2 fruit fly cellular contexts compared by ENCODE assay signal in the genomic region with DNA sequence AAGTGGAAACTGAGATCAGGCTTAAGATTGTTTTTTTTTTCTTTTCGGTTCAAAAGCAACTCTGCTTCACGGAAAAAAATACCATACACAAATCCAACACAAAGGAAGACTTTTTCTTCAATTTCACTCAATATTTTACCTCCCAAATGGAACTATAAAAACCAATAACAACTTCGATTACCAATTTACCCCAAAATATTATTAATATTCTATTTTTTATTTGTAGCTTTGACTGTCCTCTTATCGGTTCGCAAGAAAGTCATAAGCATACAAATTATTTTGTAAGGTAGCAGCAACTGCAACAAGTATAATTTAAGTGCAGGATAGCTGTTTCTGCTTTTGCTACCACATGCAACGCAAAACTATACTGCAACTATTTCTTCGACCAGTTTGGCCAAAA.
TF ChIP-seq lines count a peak whose summit lies in the region.

No protein-coding gene starts in this region.

TF ChIP-seq in whole organism, prepupa, 60 proteins besides CTCF, POLR2A, EP300 and RAD21:
- TF ChIP-seq Lpt (GFP tag; optimal IDR thresholded peaks at IDR 0.05; lab: Kevin White, UChicago) (no peak), CG6163 (GFP tag; IDR thresholded peaks at IDR 0.05; lab: Robert Waterston, UW) (no peak), CG3032 (tag; optimal IDR thresholded peaks at IDR 0.05; lab: Kevin White, UChicago) (no peak), CG3919 (GFP tag; optimal IDR thresholded peaks at IDR 0.05; lab: Kevin White, UChicago) (no peak), Sox14 (GFP tag; optimal IDR thresholded peaks at IDR 0.05; lab: Kevin White, UChicago) (no peak), CG8632 (GFP tag; optimal IDR thresholded peaks at IDR 0.05; lab: Kevin White, UChicago) (no peak), esn (GFP tag; optimal IDR thresholded peaks at IDR 0.05; lab: Kevin White, UChicago) (no peak), CG8119 (GFP tag; IDR thresholded peaks at IDR 0.05; lab: Robert Waterston, UW) (peak; percentile 56; the same call in 2 of the 3 replicates), CG6808 (GFP tag; optimal IDR thresholded peaks at IDR 0.05; lab: Kevin White, UChicago) (no peak), CG32006 (GFP tag; optimal IDR thresholded peaks at IDR 0.05; lab: Kevin White, UChicago) (peak; percentile 71), CG8319 (GFP tag; optimal IDR thresholded peaks at IDR 0.05; lab: Kevin White, UChicago) (no peak), CG10669 (GFP tag; optimal IDR thresholded peaks at IDR 0.05; lab: Kevin White, UChicago) (no peak), net (GFP tag; optimal IDR thresholded peaks at IDR 0.05; lab: Kevin White, UChicago) (no peak), CG31627 (GFP tag; optimal IDR thresholded peaks at IDR 0.05; lab: Kevin White, UChicago) (no peak), CG16779 (tag; optimal IDR thresholded peaks at IDR 0.05; lab: Kevin White, UChicago) (no peak), fd59A (GFP tag; optimal IDR thresholded peaks at IDR 0.05; lab: Kevin White, UChicago) (no peak), Met (GFP tag; optimal IDR thresholded peaks at IDR 0.05; lab: Kevin White, UChicago) (no peak), Hr4 (GFP tag; optimal IDR thresholded peaks at IDR 0.05; lab: Kevin White, UChicago) (peak; percentile 51), CG7368 (GFP tag; optimal IDR thresholded peaks at IDR 0.05; lab: Kevin White, UChicago) (no peak), eg (GFP tag; IDR thresholded peaks at IDR 0.05; lab: Robert Waterston, UW) (0 out of 3 replicates have a peak, but pooled peaks have one; percentile 19), OdsH (GFP tag; optimal IDR thresholded peaks at IDR 0.05; lab: Kevin White, UChicago) (peak; percentile 12), Smox (GFP tag; optimal IDR thresholded peaks at IDR 0.05; lab: Kevin White, UChicago) (no peak), dsx (GFP tag; optimal IDR thresholded peaks at IDR 0.05; lab: Kevin White, UChicago; ENCODE audit: poor library complexity, severe bottlenecking) (no peak), Hr38 (GFP tag; optimal IDR thresholded peaks at IDR 0.05; lab: Kevin White, UChicago) (no peak), CG11762 (GFP tag; optimal IDR thresholded peaks at IDR 0.05; lab: Kevin White, UChicago; ENCODE audit: insufficient read depth) (no peak), Eip78C (GFP tag; lab: Kevin White, UChicago) (peak; percentile 47), CG6276 (GFP tag; optimal IDR thresholded peaks at IDR 0.05; lab: Kevin White, UChicago) (peak; percentile 33), CG15336 (GFP tag; IDR thresholded peaks at IDR 0.05; lab: Robert Waterston, UW) (0 out of 2 replicates have a peak, but pooled peaks have one; percentile 36), Hr39 (GFP tag; optimal IDR thresholded peaks at IDR 0.05; lab: Kevin White, UChicago) (no peak), Sox15 (GFP tag; optimal IDR thresholded peaks at IDR 0.05; lab: Kevin White, UChicago) (no peak), CG34406 (GFP tag; optimal IDR thresholded peaks at IDR 0.05; lab: Kevin White, UChicago) (no peak), CG11294 (GFP tag; IDR thresholded peaks at IDR 0.05; lab: Robert Waterston, UW) (no peak), CG4318 (GFP tag; optimal IDR thresholded peaks at IDR 0.05; lab: Kevin White, UChicago) (no peak), CG9139 (GFP tag; optimal IDR thresholded peaks at IDR 0.05; lab: Kevin White, UChicago) (no peak), lz (GFP tag; optimal IDR thresholded peaks at IDR 0.05; lab: Kevin White, UChicago) (no peak), Ets96B (tag; optimal IDR thresholded peaks at IDR 0.05; lab: Kevin White, UChicago) (no peak), Eip75B (GFP tag; optimal IDR thresholded peaks at IDR 0.05; lab: Kevin White, UChicago) (no peak), topi (GFP tag; optimal IDR thresholded peaks at IDR 0.05; lab: Kevin White, UChicago) (no peak), CG11902 (GFP tag; optimal IDR thresholded peaks at IDR 0.05; lab: Kevin White, UChicago) (no peak), pdm3 (GFP tag; optimal IDR thresholded peaks at IDR 0.05; lab: Kevin White, UChicago) (no peak)

TF ChIP-seq in whole organism, pupa, 21 proteins besides CTCF, POLR2A, EP300 and RAD21:
- TF ChIP-seq Ets98B (GFP tag; IDR thresholded peaks at IDR 0.05; lab: Robert Waterston, UW) (no peak), CG8301 (tag; optimal IDR thresholded peaks at IDR 0.05; lab: Kevin White, UChicago) (peak; percentile 9), CG14655 (GFP tag; optimal IDR thresholded peaks at IDR 0.05; lab: Kevin White, UChicago) (peak; percentile 26), D1 (tag; optimal IDR thresholded peaks at IDR 0.05; lab: Kevin White, UChicago) (no peak)
